Worm (Caenorhabditis elegans) whole organism, midembryonic: Measurements from ENCODE around the gene lias-1.

ENCODE experiments used
- T22C8.4 ChIP-seq: fragments of 200-800 bp; sonication (Bioruptor generic); IDR thresholded peaks from 2 replicates; pipeline ENCODE4 v1.3.6; 2022; ENCODE audit warnings: missing genetic modification characterization, missing compliant biosample characterization
- klf-2 ChIP-seq: fragments of 200-800 bp; sonication (Bioruptor generic); conservative IDR thresholded peaks from 2 replicates; pipeline ENCODE4 v1.3.6; 2022; ENCODE audit warnings: missing genetic modification reagents, missing genetic modification characterization, missing compliant biosample characterization
- ztf-23 ChIP-seq: fragments of 200-800 bp; sonication (Bioruptor generic); IDR thresholded peaks from 2 replicates; pipeline ENCODE4 v1.3.6; 2022; ENCODE audit warnings: missing genetic modification reagents, missing genetic modification characterization, missing compliant biosample characterization

ce11 chrIII:3542105-3542504 is 37.2 kb upstream of the lias-1 start:
- no peak for TF ChIP-seq ztf-23 (GFP tag; lab: Robert Waterston, UW)
- TF ChIP-seq T22C8.4: no peak
- TF ChIP-seq klf-2: no peak
